Worm (Caenorhabditis elegans) whole organism, L4/young adult: ENCODE results near the gene cpsf-2.

Experiments
- W03F9.2 ChIP-seq: fragments of 150-350 bp; optimal IDR thresholded peaks from 2 replicates; lab custom pipeline; 2014; ENCODE audit warnings: missing biosample characterization, missing genetic modification characterization
- dao-5 ChIP-seq: sonication (generic microtip); optimal IDR thresholded peaks from 2 replicates; lab custom pipeline; 2016; ENCODE audit warnings: missing genotype, missing genetic modification characterization, moderate library complexity, missing compliant biosample characterization
- him-1 ChIP-seq: sonication (generic microtip); optimal IDR thresholded peaks from 2 replicates; lab custom pipeline; 2016; ENCODE audit warnings: missing genotype, missing genetic modification reagents, missing genetic modification characterization, missing compliant biosample characterization

The cpsf-2 gene

ce11 chrV:7225894-7226293, 46.9 kb downstream of the cpsf-2 start:
- TF ChIP-seq him-1 (no peak), dao-5 (tag; lab: Kevin White, UChicago) (no peak), W03F9.2 (tag; lab: Kevin White, UChicago) (no peak)

DNA sequence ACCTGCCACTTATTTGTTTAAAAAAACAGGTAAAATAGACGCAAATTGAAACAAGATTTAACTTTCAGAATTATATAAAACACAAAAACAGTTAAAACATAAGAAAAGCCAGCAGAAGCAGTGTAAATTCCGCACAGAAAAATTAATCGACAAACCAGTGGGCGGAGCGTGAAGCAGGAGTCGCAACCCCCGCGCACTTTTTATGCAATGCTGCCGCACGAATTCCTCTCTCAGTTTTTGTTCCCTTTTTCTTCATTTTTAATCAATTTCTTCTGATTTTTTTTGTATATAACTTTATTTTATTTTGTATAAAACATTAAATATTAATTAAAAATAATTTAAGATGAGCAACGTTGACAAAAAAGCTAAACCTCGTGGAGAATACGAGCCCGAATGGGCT, 51.9 kb downstream of the cpsf-2 start, which contains the start of the genes gei-6 and krr-1:
Gene gei-6 (minus strand): TSS at position 2 of the 400 bp plus-strand sequence.
Gene krr-1 (plus strand): TSS at position 344 of the 400 bp plus-strand sequence.
- no peak for TF ChIP-seq him-1
- TF ChIP-seq W03F9.2 (tag; lab: Kevin White, UChicago) = peak; percentile 33

DNA sequence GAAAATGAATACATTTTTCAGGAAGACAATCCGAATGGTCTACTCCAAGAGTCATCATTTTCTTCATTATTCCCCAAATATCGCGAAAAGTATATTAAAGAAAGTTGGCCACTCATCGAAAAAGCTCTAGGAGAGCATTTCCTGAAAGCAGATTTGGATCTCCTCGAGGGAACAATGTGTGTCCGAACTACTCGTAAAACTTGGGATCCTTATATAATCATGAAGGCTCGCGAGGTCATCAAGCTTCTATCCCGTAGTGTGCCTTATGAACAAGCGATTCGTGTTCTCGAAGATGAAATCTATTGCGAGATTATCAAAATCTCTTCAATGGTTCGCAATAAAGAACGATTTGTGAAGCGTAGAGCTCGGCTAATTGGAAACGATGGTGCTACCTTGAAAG, 52.6 kb downstream of the cpsf-2 start:
- TF ChIP-seq dao-5 (tag; lab: Kevin White, UChicago) (no peak), him-1 (no peak), W03F9.2 (tag; lab: Kevin White, UChicago) (no peak)
